Fruit fly (Drosophila melanogaster): Measurements from ENCODE around the gene CG11267.

Gene CG11267

DNA sequence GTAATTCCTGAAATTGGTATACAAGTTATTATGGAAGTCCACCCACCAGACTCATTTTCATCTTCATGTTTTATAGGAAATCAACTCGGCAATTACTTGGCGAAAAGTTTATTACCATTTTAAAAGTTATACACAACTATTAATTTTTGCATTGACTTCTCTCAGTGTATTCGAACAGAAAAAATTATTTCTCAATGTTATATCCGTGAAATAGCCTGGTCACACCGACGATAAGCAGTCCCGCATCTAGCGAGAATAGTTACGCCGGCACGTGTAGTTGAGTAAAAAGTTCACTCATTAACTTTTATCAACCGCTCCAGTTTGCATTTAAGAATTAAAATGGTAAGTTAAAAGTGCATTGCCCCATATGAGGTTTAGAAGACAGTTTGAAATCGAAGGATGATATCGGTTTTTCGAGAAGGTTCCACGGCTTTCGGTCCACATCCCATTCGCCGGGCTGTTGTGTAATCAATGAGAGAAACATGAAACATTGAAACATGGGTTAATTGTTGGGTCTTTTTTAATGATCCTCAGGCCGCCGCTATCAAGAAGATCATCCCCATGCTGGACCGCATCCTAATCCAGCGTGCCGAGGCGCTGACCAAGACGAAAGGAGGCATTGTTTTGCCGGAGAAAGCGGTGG, at the start of gene CG11267:
CG11267 (plus strand) TSS at position 228 of the 643 bp plus-strand sequence.
- TF ChIP-seq lola (GFP tag; optimal IDR thresholded peaks at IDR 0.05) (no peak), GATAd (GFP tag; optimal IDR thresholded peaks at IDR 0.05) (no peak), psq (GFP tag; optimal IDR thresholded peaks at IDR 0.05) (peak; percentile 46), Hr78 (GFP tag; optimal IDR thresholded peaks at IDR 0.05) (no peak), fru (GFP tag; optimal IDR thresholded peaks at IDR 0.05) (peak; percentile 70), rgr (GFP tag; optimal IDR thresholded peaks at IDR 0.05) (peak; percentile 70), tai (GFP tag; optimal IDR thresholded peaks at IDR 0.05) (peak; percentile 65), Jra (GFP tag; optimal IDR thresholded peaks at IDR 0.05) (no peak), Dfd (GFP tag; optimal IDR thresholded peaks at IDR 0.05) (no peak), pan (optimal IDR thresholded peaks at IDR 0.05) (no peak), Vsx2 (GFP tag; optimal IDR thresholded peaks at IDR 0.05; ENCODE audit: partially characterized antibody) (no peak), Mio (GFP tag; optimal IDR thresholded peaks at IDR 0.05) (no peak), CG32264 (GFP tag; optimal IDR thresholded peaks at IDR 0.05) (peak; percentile 36), jim (GFP tag; optimal IDR thresholded peaks at IDR 0.05) (no peak), dl (GFP tag; optimal IDR thresholded peaks at IDR 0.05; ENCODE audit: insufficient read depth in 1 of 2, partially characterized antibody in 2 of 2) (no peak), Hnf4 (GFP tag; optimal IDR thresholded peaks at IDR 0.05) (peak; percentile 79), brk (GFP tag; optimal IDR thresholded peaks at IDR 0.05) (peak; percentile 21), Rel (GFP tag; optimal IDR thresholded peaks at IDR 0.05) (no peak), Rel (tag; optimal IDR thresholded peaks at IDR 0.05) (peak; percentile 41), Hr83 (GFP tag; optimal IDR thresholded peaks at IDR 0.05; ENCODE audit: poor library complexity, severe bottlenecking) (peak; percentile 86), sage (GFP tag; optimal IDR thresholded peaks at IDR 0.05) (peak; percentile 60), usp (GFP tag; optimal IDR thresholded peaks at IDR 0.05) (no peak), N (GFP tag; optimal IDR thresholded peaks at IDR 0.05) (no peak), ey (GFP tag; optimal IDR thresholded peaks at IDR 0.05) (peak; percentile 67), sv (GFP tag; optimal IDR thresholded peaks at IDR 0.05) (peak; percentile 38), Myc (optimal IDR thresholded peaks at IDR 0.05) (peak; percentile 5), CrebA (GFP tag; optimal IDR thresholded peaks at IDR 0.05; ENCODE audit: borderline replicate concordance) (no peak), dmrt93B (GFP tag; optimal IDR thresholded peaks at IDR 0.05) (no peak), foxo (GFP tag; optimal IDR thresholded peaks at IDR 0.05) (peak in 1 of 2 experiments; percentile 80), dsf (GFP tag; optimal IDR thresholded peaks at IDR 0.05; ENCODE audit: borderline replicate concordance) (no peak), OdsH (GFP tag; optimal IDR thresholded peaks at IDR 0.05) (peak; percentile 49), woc (GFP tag; optimal IDR thresholded peaks at IDR 0.05) (peak; percentile 59), CG9705 (GFP tag; optimal IDR thresholded peaks at IDR 0.05) (peak; percentile 82), h (GFP tag; optimal IDR thresholded peaks at IDR 0.05) (peak; percentile 77), Sp1 (GFP tag; optimal IDR thresholded peaks at IDR 0.05) (peak; percentile 81), HLH106 (tag; optimal IDR thresholded peaks at IDR 0.05) (peak; percentile 84), br (GFP tag; optimal IDR thresholded peaks at IDR 0.05) (peak; percentile 68), Abd-B (GFP tag; optimal IDR thresholded peaks at IDR 0.05) (no peak), Dif (GFP tag; optimal IDR thresholded peaks at IDR 0.05; ENCODE audit: partially characterized antibody) (no peak)

DNA sequence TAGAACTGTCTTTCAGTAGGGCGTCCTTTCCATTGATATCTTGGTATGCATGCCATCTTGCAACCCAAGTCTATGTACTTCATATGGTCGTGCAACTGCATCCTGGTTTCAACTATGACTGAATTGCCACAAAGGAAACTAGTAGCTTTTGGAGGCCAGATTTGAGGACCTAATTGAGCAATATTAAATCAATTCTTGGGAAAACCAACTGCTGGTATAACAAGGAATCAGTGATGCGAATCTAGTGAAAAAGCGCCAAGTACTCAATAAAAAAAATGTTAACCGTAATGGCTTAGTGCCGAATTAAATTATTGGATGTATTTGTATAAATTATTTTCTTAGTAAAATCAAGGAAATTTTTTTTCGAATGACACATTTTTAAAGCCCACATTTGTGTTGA, 48.2 kb upstream of the CG11267 start, which contains the start of gene Or69a:
Or69a (minus strand) TSS at position 101 of the 400 bp plus-strand sequence.
- TF ChIP-seq CG32264 (GFP tag; optimal IDR thresholded peaks at IDR 0.05) (no peak), ey (GFP tag; optimal IDR thresholded peaks at IDR 0.05) (no peak), sage (GFP tag; optimal IDR thresholded peaks at IDR 0.05) (no peak), rgr (GFP tag; optimal IDR thresholded peaks at IDR 0.05) (no peak), dmrt93B (GFP tag; optimal IDR thresholded peaks at IDR 0.05) (no peak), Sp1 (GFP tag; optimal IDR thresholded peaks at IDR 0.05) (no peak), Vsx2 (GFP tag; optimal IDR thresholded peaks at IDR 0.05; ENCODE audit: partially characterized antibody) (no peak), jim (GFP tag; optimal IDR thresholded peaks at IDR 0.05) (no peak)
